Worm (Caenorhabditis elegans): ENCODE measurements around the gene cyp-25A6.
"Not testable (repeated sequence)": the region's sequence is repeated elsewhere in the genome, so short reads cannot be mapped to it uniquely, and the experiment has no call there.

DNA sequence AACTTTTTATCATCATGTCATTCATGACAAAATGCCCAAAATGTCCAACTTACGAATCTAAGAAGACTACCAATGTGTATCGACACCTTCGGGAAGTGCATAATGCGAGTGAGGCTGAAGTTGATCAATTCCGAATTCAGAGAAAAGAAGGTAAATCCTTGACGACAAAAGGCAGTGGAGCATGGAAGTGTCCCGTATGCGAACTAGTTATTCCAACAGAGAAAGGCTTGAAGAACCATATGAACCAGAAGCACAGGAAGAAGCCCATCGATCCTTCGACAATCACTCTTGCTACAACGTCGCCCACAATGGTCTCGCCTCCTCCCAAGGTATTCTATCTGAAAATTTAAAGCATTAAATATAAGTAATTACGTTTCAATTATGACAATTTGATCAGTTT lies 11.2 kb upstream of the cyp-25A6 start, which contains the start of gene K08D10.11:
- not testable (repeated sequence) for TF ChIP-seq dao-5, him-1 (tag; optimal IDR thresholded peaks at IDR 0.05)
